Worm (Caenorhabditis elegans): ENCODE data around the gene R11D1.4.

R11D1.4 gene

ce11 chrV:12719713-12720112, 5.7 kb upstream of the R11D1.4 start, which contains the start of gene R11D1.7:
Gene R11D1.7 (plus strand): TSS chrV:12720013.
- no peak for TF ChIP-seq lin-13 (tag; optimal IDR thresholded peaks at IDR 0.05)
- no peak for TF ChIP-seq ceh-83 (GFP tag; optimal IDR thresholded peaks at IDR 0.05)

DNA sequence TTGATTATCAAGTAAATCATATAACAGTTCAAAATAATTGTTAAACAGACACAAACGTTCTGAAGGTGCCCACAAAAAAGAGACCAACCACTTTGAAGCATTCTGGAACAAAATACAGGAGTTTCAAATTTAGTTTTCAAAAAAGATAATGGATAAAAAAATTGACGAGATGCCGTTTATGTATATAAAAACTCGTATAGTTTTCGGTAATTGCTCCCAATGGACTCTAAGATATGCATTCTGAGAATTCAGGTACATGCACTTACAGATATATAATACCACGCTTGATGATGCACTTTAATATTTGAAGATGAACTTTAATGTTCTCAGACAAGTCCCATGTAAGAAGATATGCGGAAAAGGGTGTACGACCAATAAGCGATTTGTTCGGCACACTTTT, 4.6 kb upstream of the R11D1.4 start, which contains the start of gene str-181:
TSS of gene str-181 (minus strand) at position 101 of the 400 bp plus-strand sequence.
- TF ChIP-seq sem-2 (GFP tag; optimal IDR thresholded peaks at IDR 0.05) (no peak), mls-2 (tag; optimal IDR thresholded peaks at IDR 0.05) (no peak), ceh-43 (GFP tag; optimal IDR thresholded peaks at IDR 0.05) (no peak), unc-62 (GFP tag; optimal IDR thresholded peaks at IDR 0.05) (no peak), blmp-1 (tag; optimal IDR thresholded peaks at IDR 0.05) (no peak), bed-3 (GFP tag; optimal IDR thresholded peaks at IDR 0.05) (no peak), elt-1 (tag; optimal IDR thresholded peaks at IDR 0.05; ENCODE audit: borderline replicate concordance, insufficient read depth) (no peak), M03D4.4 (tag; optimal IDR thresholded peaks at IDR 0.05) (no peak), snpc-4 (tag; optimal IDR thresholded peaks at IDR 0.05) (no peak), lin-32 (GFP tag; optimal IDR thresholded peaks at IDR 0.05) (no peak), ces-1 (GFP tag; optimal IDR thresholded peaks at IDR 0.05) (no peak), drap-1 (GFP tag; optimal IDR thresholded peaks at IDR 0.05) (no peak), unc-120 (tag; optimal IDR thresholded peaks at IDR 0.05; ENCODE audit: poor library complexity, severe bottlenecking) (no peak), nhr-237 (tag; optimal IDR thresholded peaks at IDR 0.05) (no peak), ceh-83 (GFP tag; optimal IDR thresholded peaks at IDR 0.05) (no peak), mep-1 (tag; optimal IDR thresholded peaks at IDR 0.05) (no peak), nhr-2 (tag; optimal IDR thresholded peaks at IDR 0.05) (no peak)

DNA sequence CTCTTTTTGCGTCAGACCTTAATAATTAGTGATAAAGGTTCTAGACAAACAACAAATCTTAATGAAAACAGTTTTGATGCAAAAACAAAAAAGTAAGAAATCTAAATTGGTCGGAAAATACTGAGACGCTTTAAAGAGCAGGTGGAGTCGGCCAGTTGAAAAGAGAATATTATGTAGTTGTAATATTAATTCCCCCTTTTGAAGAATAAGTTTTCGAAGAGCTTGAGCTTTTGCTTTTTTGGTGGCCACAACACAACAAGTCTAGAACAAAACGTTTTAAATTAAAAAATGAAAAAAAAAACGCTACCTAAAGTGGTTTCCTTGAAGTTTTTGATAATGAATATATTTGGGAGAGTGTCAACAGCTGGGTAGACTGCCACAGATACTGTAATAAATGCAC, 2.4 kb upstream of the R11D1.4 start, which contains the start of gene str-178:
TSS of gene str-178 (minus strand) at position 101 of the 400 bp plus-strand sequence.
- TF ChIP-seq nhr-12 (tag; optimal IDR thresholded peaks at IDR 0.05) (no peak), elt-1 (tag; optimal IDR thresholded peaks at IDR 0.05; ENCODE audit: borderline replicate concordance, insufficient read depth) (no peak), drap-1 (GFP tag; optimal IDR thresholded peaks at IDR 0.05) (no peak), lin-32 (GFP tag; optimal IDR thresholded peaks at IDR 0.05) (no peak), ceh-39 (tag; optimal IDR thresholded peaks at IDR 0.05) (no peak), unc-62 (GFP tag; optimal IDR thresholded peaks at IDR 0.05) (no peak), sem-2 (GFP tag; optimal IDR thresholded peaks at IDR 0.05) (no peak), zip-8 (tag; optimal IDR thresholded peaks at IDR 0.05) (no peak), nhr-28 (tag; optimal IDR thresholded peaks at IDR 0.05) (no peak), ztf-11 (tag; optimal IDR thresholded peaks at IDR 0.05) (no peak), ces-1 (GFP tag; optimal IDR thresholded peaks at IDR 0.05) (no peak), snpc-4 (tag; optimal IDR thresholded peaks at IDR 0.05) (no peak), bed-3 (GFP tag; optimal IDR thresholded peaks at IDR 0.05) (no peak), mep-1 (tag; optimal IDR thresholded peaks at IDR 0.05) (no peak), nhr-76 (tag; optimal IDR thresholded peaks at IDR 0.05) (no peak), mls-2 (tag; optimal IDR thresholded peaks at IDR 0.05) (no peak), hlh-1 (tag; optimal IDR thresholded peaks at IDR 0.05) (no peak), sptf-1 (tag; optimal IDR thresholded peaks at IDR 0.05) (no peak), pha-4 (tag; optimal IDR thresholded peaks at IDR 0.05) (no peak)

DNA sequence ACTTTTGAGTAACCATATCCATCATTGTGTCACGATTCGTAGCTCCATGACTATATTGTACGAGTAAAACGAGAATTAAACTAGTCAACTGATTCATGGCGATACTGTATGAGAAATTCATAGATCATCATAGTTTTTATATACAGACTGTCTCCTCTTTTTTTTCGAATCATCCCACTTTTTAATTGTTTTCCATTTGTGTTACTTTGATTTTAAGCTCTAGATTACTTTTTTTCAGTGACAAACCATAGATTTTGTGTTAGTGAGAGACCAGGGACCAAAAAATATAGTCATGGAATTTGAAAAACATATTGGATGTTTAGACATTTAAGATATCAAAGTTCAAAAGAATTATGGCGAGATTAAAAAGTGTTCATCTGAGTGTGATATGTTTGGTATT, 2.0 kb downstream of the R11D1.4 start, which contains the start of gene R11D1.3:
TSS of gene R11D1.3 (minus strand) at position 101 of the 400 bp plus-strand sequence.
- TF ChIP-seq zip-8 (tag; optimal IDR thresholded peaks at IDR 0.05): no peak
- no peak for TF ChIP-seq ceh-43 (GFP tag; optimal IDR thresholded peaks at IDR 0.05)
- TF ChIP-seq nhr-2 (tag; optimal IDR thresholded peaks at IDR 0.05): no peak
- no peak for TF ChIP-seq nhr-237 (tag; optimal IDR thresholded peaks at IDR 0.05)
- no peak for TF ChIP-seq flh-1 (GFP tag; optimal IDR thresholded peaks at IDR 0.05)
- TF ChIP-seq hlh-1 (tag; optimal IDR thresholded peaks at IDR 0.05): no peak
- no peak for TF ChIP-seq nhr-76 (tag; optimal IDR thresholded peaks at IDR 0.05)
- TF ChIP-seq unc-39 (tag; optimal IDR thresholded peaks at IDR 0.05): no peak
- TF ChIP-seq lsy-2 (tag; optimal IDR thresholded peaks at IDR 0.05): no peak
- no peak for TF ChIP-seq tbx-8 (GFP tag; optimal IDR thresholded peaks at IDR 0.05)
- TF ChIP-seq sem-2 (GFP tag; optimal IDR thresholded peaks at IDR 0.05): no peak
- no peak for TF ChIP-seq sptf-1 (tag; optimal IDR thresholded peaks at IDR 0.05)
- TF ChIP-seq ham-2 (GFP tag; optimal IDR thresholded peaks at IDR 0.05): no peak
- no peak for TF ChIP-seq mls-2 (tag; optimal IDR thresholded peaks at IDR 0.05)
- no peak for TF ChIP-seq lin-32 (GFP tag; optimal IDR thresholded peaks at IDR 0.05)
- no peak for TF ChIP-seq drap-1 (GFP tag; optimal IDR thresholded peaks at IDR 0.05)
- no peak for TF ChIP-seq unc-62 (GFP tag; optimal IDR thresholded peaks at IDR 0.05)
- TF ChIP-seq blmp-1 (tag; optimal IDR thresholded peaks at IDR 0.05): no peak
- TF ChIP-seq unc-120 (tag; optimal IDR thresholded peaks at IDR 0.05; ENCODE audit: poor library complexity, severe bottlenecking): no peak

Data from whole organism, mixed stage, embryonic.